Worm (Caenorhabditis elegans) whole organism, young adult: ENCODE results near the gene F01G4.6.

Experiments
- C17E4.6 ChIP-seq: fragments of 200-800 bp; sonication (Bioruptor generic); IDR thresholded peaks from 2 replicates; pipeline ENCODE4 v1.3.6; 2022; ENCODE audit warnings: missing genetic modification reagents, missing genetic modification characterization, missing compliant biosample characterization
- K12H6.12 ChIP-seq: fragments of 200-800 bp; sonication (Bioruptor generic); optimal IDR thresholded peaks from 2 replicates; lab custom pipeline; 2018; ENCODE audit warnings: mild to moderate bottlenecking, missing genetic modification characterization, missing compliant biosample characterization
- Y53G8AR.9 ChIP-seq: fragments of 200-800 bp; sonication (Bioruptor generic); conservative IDR thresholded peaks from 2 replicates; pipeline ENCODE4 v1.3.6; 2022; ENCODE audit warnings: missing genetic modification reagents, missing genetic modification characterization, missing compliant biosample characterization
- ama-1 ChIP-seq, 3 experiments: fragments of 150-350 bp in 1 of 3; sonication (generic microtip) in 2 of 3; optimal IDR thresholded peaks; 2 replicates each; lab custom pipeline; 2014 to 2018; ENCODE audit warnings: missing biosample characterization in 2 of 3, missing genetic modification characterization in 2 of 3, missing genetic modification reagents in 2 of 3
- attf-5 ChIP-seq: fragments of 200-800 bp; sonication (Bioruptor generic); optimal IDR thresholded peaks from 2 replicates; lab custom pipeline; 2018; ENCODE audit warnings: mild to moderate bottlenecking, missing genetic modification characterization, missing compliant biosample characterization
- cebp-2 ChIP-seq: fragments of 200-800 bp; sonication (Bioruptor generic); IDR thresholded peaks from 2 replicates; pipeline ENCODE4 v1.3.6; 2022; ENCODE audit warnings: missing genetic modification characterization, missing compliant biosample characterization
- ceh-40 ChIP-seq: fragments of 200-800 bp; sonication (Bioruptor generic); IDR thresholded peaks from 2 replicates; pipeline ENCODE4 v1.3.6; 2022; ENCODE audit warnings: missing genetic modification characterization, missing compliant biosample characterization
- dpl-1 ChIP-seq: fragments of 150-350 bp; optimal IDR thresholded peaks from 2 replicates; lab custom pipeline; 2014; ENCODE audit warnings: missing biosample characterization, missing genetic modification reagents, missing genetic modification characterization
- nfya-1 ChIP-seq: sonication (generic microtip); optimal IDR thresholded peaks from 2 replicates; lab custom pipeline; 2017; ENCODE audit warnings: antibody characterized with exemption, missing compliant biosample characterization, missing genetic modification characterization, borderline replicate concordance; ENCODE audit not compliant: insufficient read depth
- nfyb-1 ChIP-seq: fragments of 200-800 bp; sonication (Bioruptor generic); IDR thresholded peaks from 2 replicates; pipeline ENCODE4 v1.3.6; 2022; ENCODE audit warnings: missing genetic modification reagents, missing genetic modification characterization, missing compliant biosample characterization
- sea-2 ChIP-seq: fragments of 200-800 bp; sonication (Bioruptor generic); IDR thresholded peaks from 2 replicates; pipeline ENCODE4 v1.3.6; 2022; ENCODE audit warnings: missing genetic modification characterization, missing compliant biosample characterization
- snpc-1.1 ChIP-seq: sonication (generic microtip); optimal IDR thresholded peaks from 2 replicates; lab custom pipeline; 2017; ENCODE audit warnings: missing genetic modification characterization, mild to moderate bottlenecking, missing compliant biosample characterization, antibody characterized with exemption, moderate library complexity, missing genotype, missing genetic modification reagents; ENCODE audit not compliant: insufficient read depth
- unc-62 ChIP-seq: fragments of 150-350 bp; optimal IDR thresholded peaks from 2 replicates; lab custom pipeline; 2014; ENCODE audit warnings: missing biosample characterization, missing genetic modification reagents, missing genetic modification characterization

DNA sequence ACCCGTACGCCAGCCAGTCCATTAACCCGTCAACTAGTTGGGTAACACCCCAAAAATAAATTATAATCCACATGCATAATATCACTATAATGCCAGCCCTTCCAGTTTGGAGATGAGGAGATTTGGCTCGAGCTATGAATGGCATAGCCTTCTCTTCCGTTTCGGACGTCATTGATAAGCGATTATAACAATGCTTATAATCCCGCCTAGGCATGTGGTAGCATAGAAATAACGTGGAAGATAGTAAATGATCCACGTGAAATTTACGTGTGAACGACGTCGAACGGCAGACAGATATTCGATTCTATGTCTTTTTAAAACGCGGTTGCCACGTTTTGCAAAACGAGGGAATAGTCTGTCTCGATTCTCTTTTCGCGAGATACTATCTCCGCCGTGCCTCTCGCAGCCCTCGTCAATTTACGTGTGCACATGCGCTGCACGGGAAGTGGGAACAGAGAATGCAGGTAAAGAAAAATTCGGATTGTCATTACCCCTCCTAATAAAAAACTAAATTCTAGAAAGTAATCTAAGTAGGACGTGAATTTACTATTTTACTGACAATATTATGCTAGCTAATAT lies 427 bp downstream of the F01G4.6 start:
- TF ChIP-seq sea-2 (GFP tag; lab: Robert Waterston, UW) (no peak), dpl-1 (GFP tag; lab: Kevin White, UChicago) (no peak), C17E4.6 (GFP tag; lab: Robert Waterston, UW) (no peak), attf-5 (GFP tag; lab: Kevin White, UChicago) (peak; percentile 47), nfyb-1 (GFP tag; lab: Robert Waterston, UW) (peak; percentile 74; the same call in 1 of the 2 replicates), ceh-40 (GFP tag; lab: Robert Waterston, UW) (no peak), unc-62 (GFP tag; lab: Kevin White, UChicago) (no peak), K12H6.12 (tag; lab: Kevin White, UChicago) (no peak), nfya-1 (tag; lab: Kevin White, UChicago) (no peak), cebp-2 (GFP tag; lab: Robert Waterston, UW) (no peak), ama-1 (optimal IDR thresholded peaks at IDR 0.05; lab: Kevin White, UChicago) (no peak), ama-1 (GFP tag; optimal IDR thresholded peaks at IDR 0.05; lab: Kevin White, UChicago) (no peak), snpc-1.1 (no peak), Y53G8AR.9 (no peak)
